Worm (Caenorhabditis elegans): ENCODE data around the gene btb-7.

Gene btb-7

DNA sequence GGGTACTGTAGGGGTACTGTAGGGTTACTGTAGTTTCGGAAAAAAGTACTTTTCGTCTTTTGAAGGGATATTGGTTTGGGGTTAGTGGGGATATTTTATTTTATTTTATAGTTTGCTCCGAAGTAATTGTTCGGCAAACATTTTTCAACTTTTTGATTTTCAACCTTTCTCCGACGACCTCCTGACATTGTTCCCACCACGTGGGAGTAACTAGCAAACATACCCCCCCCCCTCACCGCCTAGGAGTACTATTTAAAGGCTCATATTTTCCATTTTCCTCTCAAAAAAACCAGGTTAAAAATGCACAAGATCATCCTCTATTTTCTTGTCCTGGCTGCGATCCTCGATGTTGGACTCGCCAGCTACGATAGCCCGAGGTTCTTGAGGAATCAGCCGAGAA, 47.0 kb upstream of the btb-7 start, which contains the start of gene srlf-29:
Gene srlf-29 (plus strand): TSS at position 301 of the 400 bp plus-strand sequence.
- TF ChIP-seq nhr-28 (tag; optimal IDR thresholded peaks at IDR 0.05) = no peak
- no peak for TF ChIP-seq ztf-4 (tag; optimal IDR thresholded peaks at IDR 0.05)
- TF ChIP-seq nhr-11 (tag; optimal IDR thresholded peaks at IDR 0.05) = no peak
- no peak for TF ChIP-seq lin-14 (GFP tag; optimal IDR thresholded peaks at IDR 0.05)
- TF ChIP-seq ceh-8 (GFP tag; optimal IDR thresholded peaks at IDR 0.05) = no peak
- TF ChIP-seq xbp-1 (tag; optimal IDR thresholded peaks at IDR 0.05) = no peak
- TF ChIP-seq rnt-1 (tag; optimal IDR thresholded peaks at IDR 0.05) = no peak

DNA sequence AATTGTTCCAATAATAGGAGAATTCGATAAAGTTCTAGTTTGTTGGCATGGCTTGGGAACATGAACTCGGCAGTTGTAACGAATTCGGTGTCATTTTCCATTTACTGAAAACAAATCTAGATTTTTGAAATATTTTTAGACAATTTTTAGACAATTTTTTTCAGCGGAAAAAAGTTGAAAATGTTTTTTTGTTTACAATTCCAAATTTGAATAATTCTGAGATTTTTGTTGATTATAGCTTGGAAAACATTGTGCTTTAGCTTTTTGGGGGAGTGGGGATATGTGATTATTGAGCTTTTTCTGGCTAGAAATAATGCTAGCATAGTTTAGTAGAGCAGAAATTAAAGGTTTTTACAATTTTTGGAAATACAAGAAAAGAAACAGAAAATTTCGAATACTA, 44.1 kb upstream of the btb-7 start, which contains the start of gene srw-97:
Gene srw-97 (minus strand): TSS at position 101 of the 400 bp plus-strand sequence.
- TF ChIP-seq ceh-90 (tag; optimal IDR thresholded peaks at IDR 0.05) (no peak), ceh-8 (GFP tag; optimal IDR thresholded peaks at IDR 0.05) (no peak), skn-1 (tag; optimal IDR thresholded peaks at IDR 0.05) (no peak), lir-3 (tag; optimal IDR thresholded peaks at IDR 0.05; ENCODE audit: poor library complexity) (no peak), tlp-1 (tag; optimal IDR thresholded peaks at IDR 0.05) (no peak), mab-9 (GFP tag; IDR thresholded peaks at IDR 0.05) (no peak), fos-1 (tag; optimal IDR thresholded peaks at IDR 0.05) (no peak), snu-23 (GFP tag; optimal IDR thresholded peaks at IDR 0.05) (no peak), nhr-237 (tag; optimal IDR thresholded peaks at IDR 0.05) (no peak), pag-3 (tag; optimal IDR thresholded peaks at IDR 0.05; ENCODE audit: borderline replicate concordance, insufficient read depth) (no peak), isw-1 (GFP tag; IDR thresholded peaks at IDR 0.05) (no peak), fkh-10 (GFP tag; optimal IDR thresholded peaks at IDR 0.05) (no peak)

DNA sequence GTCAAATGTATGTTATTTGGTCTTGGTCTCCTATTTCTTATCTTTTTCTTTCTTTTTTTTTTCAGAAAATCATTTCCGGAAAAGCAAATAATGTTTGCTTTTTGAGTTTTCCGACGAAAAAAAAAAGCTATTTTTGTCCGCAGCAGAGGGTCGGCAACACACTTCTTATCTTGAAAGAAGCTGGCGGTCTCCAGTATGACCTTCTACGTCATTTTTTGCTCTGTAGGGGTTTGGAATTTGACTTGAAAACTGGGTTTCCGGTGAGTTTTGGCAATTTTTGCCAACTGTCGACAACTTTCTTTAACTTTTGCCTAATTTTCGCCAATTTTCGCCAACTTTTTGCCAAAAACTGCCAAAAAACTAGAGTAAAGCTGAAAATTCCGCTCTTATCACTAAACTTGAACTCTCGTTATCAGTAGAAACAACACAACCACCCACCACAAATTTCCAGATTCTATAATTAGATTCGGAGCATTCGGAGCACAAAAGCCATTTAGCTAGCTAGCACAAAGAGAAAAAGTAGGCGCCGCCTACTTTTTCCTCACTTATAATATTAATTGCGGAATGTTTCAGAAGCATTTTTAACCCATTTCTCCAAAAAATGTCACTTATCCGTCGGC, 42.7 kb upstream of the btb-7 start, which contains the start of gene nhx-6:
Gene nhx-6 (plus strand): TSS at position 570 of the 620 bp plus-strand sequence.
- TF ChIP-seq elt-2 (tag; optimal IDR thresholded peaks at IDR 0.05) = peak; percentile 77
- no peak for TF ChIP-seq tlp-1 (tag; optimal IDR thresholded peaks at IDR 0.05)

DNA sequence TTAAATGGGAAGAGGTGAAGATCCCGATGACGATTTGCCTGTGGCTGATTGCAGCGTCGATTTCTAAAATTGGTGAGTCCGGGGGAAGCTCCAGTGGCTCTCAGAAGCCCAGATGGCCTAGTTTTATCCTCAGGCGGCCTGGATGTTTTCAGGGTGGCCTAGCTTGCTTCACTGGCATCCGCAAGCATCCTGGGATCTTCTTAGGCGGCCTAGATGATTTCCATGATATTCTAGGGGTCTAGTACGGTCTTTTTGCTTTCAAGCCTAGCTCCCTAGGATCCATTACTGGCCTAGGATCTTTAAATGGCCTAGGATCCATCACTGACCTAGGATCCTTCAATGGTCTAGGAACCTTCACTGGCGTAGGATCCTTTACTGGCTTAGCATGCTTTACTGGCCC, 42.1 kb upstream of the btb-7 start:
- TF ChIP-seq ceh-63 (GFP tag; optimal IDR thresholded peaks at IDR 0.05) = no peak
- TF ChIP-seq efl-1 (optimal IDR thresholded peaks at IDR 0.05) = no peak
- peak in 1 of 2 experiments; percentile 23 for TF ChIP-seq efl-1 (GFP tag; optimal IDR thresholded peaks at IDR 0.05 in 1 of 2)
- no peak for TF ChIP-seq vab-15 (tag; optimal IDR thresholded peaks at IDR 0.05)
- no peak for TF ChIP-seq Y116A8C.19 (tag; optimal IDR thresholded peaks at IDR 0.05; ENCODE audit: borderline replicate concordance)
- TF ChIP-seq lin-13 (GFP tag; optimal IDR thresholded peaks at IDR 0.05) = no peak
- TF ChIP-seq ceh-88 (GFP tag; IDR thresholded peaks at IDR 0.05) = no peak

DNA sequence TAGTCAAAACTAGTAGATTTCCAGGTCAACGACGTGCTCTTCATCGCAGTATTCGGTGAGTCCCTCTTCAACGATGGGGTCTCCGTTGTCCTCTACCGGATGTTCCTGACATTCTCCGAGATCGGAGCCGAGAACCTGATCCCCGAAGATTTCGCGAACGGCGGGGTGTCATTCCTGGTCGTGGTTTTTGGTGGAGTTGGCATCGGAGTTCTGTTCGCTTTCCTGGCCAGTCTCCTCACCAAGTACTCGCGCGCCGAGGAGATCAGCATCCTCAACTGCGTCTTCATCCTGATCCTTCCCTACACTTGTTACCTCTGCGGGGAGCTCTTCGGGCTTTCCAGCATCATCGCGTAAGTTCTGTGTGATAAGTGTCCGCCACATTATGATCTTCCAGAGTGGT, 40.4 kb upstream of the btb-7 start:
- TF ChIP-seq alr-1 (tag; optimal IDR thresholded peaks at IDR 0.05; ENCODE audit: borderline replicate concordance) (no peak), mep-1 (tag; optimal IDR thresholded peaks at IDR 0.05) (no peak), ceh-88 (GFP tag; IDR thresholded peaks at IDR 0.05) (no peak), nhr-90 (tag; optimal IDR thresholded peaks at IDR 0.05; ENCODE audit: poor library complexity) (no peak), unc-86 (tag; optimal IDR thresholded peaks at IDR 0.05) (no peak), jun-1 (tag; optimal IDR thresholded peaks at IDR 0.05) (no peak), lir-3 (tag; optimal IDR thresholded peaks at IDR 0.05; ENCODE audit: poor library complexity) (no peak), skn-1 (tag; optimal IDR thresholded peaks at IDR 0.05) (no peak), nhr-47 (tag; optimal IDR thresholded peaks at IDR 0.05) (no peak), lin-15B (tag; optimal IDR thresholded peaks at IDR 0.05) (no peak), lin-35 (GFP tag; optimal IDR thresholded peaks at IDR 0.05) (no peak)

Data from whole organism, L1 larva.